Worm (Caenorhabditis elegans): ENCODE data around the gene Y47D3A.14.

The Y47D3A.14 gene

DNA sequence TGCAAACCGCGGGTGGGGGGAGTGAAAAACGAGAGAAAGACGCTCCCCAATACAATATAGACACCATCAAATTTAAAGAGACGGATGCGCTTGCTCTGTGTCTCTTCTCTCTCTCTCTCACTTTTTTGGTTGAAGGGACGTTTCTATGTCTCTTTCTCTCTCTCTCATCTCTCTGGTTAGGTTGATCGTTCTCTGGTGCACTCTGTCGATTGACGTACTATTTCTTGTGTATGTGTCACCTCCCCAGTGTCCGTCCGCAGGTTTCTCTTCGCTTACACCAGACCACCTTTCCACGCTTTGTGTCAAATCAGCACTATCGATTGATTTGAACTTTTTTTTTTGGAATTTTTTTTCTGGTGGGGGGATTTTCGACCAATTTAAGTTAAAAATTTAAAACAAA, 6.8 kb upstream of the Y47D3A.14 start (continued):
- TF ChIP-seq lin-15B (tag; optimal IDR thresholded peaks at IDR 0.05) (no peak), F44E2.7 (GFP tag; IDR thresholded peaks at IDR 0.05) (no peak), hmg-1.1 (GFP tag; IDR thresholded peaks at IDR 0.05) (peak; percentile 69), lin-29 (GFP tag; IDR thresholded peaks at IDR 0.05) (no peak), ama-1 (optimal IDR thresholded peaks at IDR 0.05) (no peak), tra-1 (GFP tag; IDR thresholded peaks at IDR 0.05) (0 out of 2 replicates have a peak, but pooled peaks have one; percentile 47), tag-97 (GFP tag; IDR thresholded peaks at IDR 0.05) (no peak), madf-5 (GFP tag; IDR thresholded peaks at IDR 0.05) (no peak), fkh-10 (GFP tag; optimal IDR thresholded peaks at IDR 0.05) (no peak), nhr-10 (tag; optimal IDR thresholded peaks at IDR 0.05) (no peak), ztf-11 (tag; optimal IDR thresholded peaks at IDR 0.05) (no peak), arid-1 (GFP tag; conservative IDR thresholded peaks at IDR 0.05) (0 out of 2 replicates have a peak, but pooled peaks have one; percentile 14), ztf-7 (tag; optimal IDR thresholded peaks at IDR 0.05) (peak; percentile 6), zfp-2 (tag; optimal IDR thresholded peaks at IDR 0.05) (no peak), nhr-11 (tag; optimal IDR thresholded peaks at IDR 0.05) (peak; percentile 14), ceh-28 (tag; optimal IDR thresholded peaks at IDR 0.05) (peak; percentile 69), mdl-1 (tag; optimal IDR thresholded peaks at IDR 0.05) (peak in 1 of 2 experiments; percentile 80), daf-19 (GFP tag; conservative IDR thresholded peaks at IDR 0.05) (no peak), lir-3 (tag; optimal IDR thresholded peaks at IDR 0.05) (no peak), dmd-8 (GFP tag; IDR thresholded peaks at IDR 0.05) (no peak), nhr-76 (tag; optimal IDR thresholded peaks at IDR 0.05) (no peak), egl-43 (GFP tag; IDR thresholded peaks at IDR 0.05) (no peak), pha-4 (GFP tag; IDR thresholded peaks at IDR 0.05) (no peak; the same call in 1 of the 2 replicates), pha-4 (tag; optimal IDR thresholded peaks at IDR 0.05) (no peak), zip-2 (tag; optimal IDR thresholded peaks at IDR 0.05) (no peak), mxl-2 (GFP tag; conservative IDR thresholded peaks at IDR 0.05) (no peak), Y5F2A.4 (GFP tag; optimal IDR thresholded peaks at IDR 0.05) (no peak), egl-27 (tag; optimal IDR thresholded peaks at IDR 0.05) (no peak), cey-2 (tag; optimal IDR thresholded peaks at IDR 0.05; ENCODE audit: borderline replicate concordance, insufficient read depth) (no peak), aly-2 (tag; optimal IDR thresholded peaks at IDR 0.05) (no peak), ceh-62 (tag; optimal IDR thresholded peaks at IDR 0.05) (no peak), ceh-44 (GFP tag; IDR thresholded peaks at IDR 0.05) (no peak), ZK337.2 (GFP tag; IDR thresholded peaks at IDR 0.05) (no peak), ceh-32 (tag; optimal IDR thresholded peaks at IDR 0.05; ENCODE audit: poor library complexity) (no peak), zip-11 (GFP tag; IDR thresholded peaks at IDR 0.05) (no peak), hif-1 (tag; optimal IDR thresholded peaks at IDR 0.05) (peak in 1 of 2 experiments; percentile 49), mes-2 (tag; optimal IDR thresholded peaks at IDR 0.05; ENCODE audit: poor library complexity, severe bottlenecking) (peak; percentile 76), unc-39 (tag; optimal IDR thresholded peaks at IDR 0.05) (no peak), attf-4 (tag; optimal IDR thresholded peaks at IDR 0.05) (no peak), ces-1 (GFP tag; optimal IDR thresholded peaks at IDR 0.05) (no peak), F37D6.2 (tag; optimal IDR thresholded peaks at IDR 0.05) (no peak), gei-8 (GFP tag; optimal IDR thresholded peaks at IDR 0.05) (no peak), lin-1 (GFP tag; IDR thresholded peaks at IDR 0.05) (no peak), Y75B8A.6 (GFP tag; IDR thresholded peaks at IDR 0.05) (no peak), hlh-30 (tag; optimal IDR thresholded peaks at IDR 0.05; ENCODE audit: insufficient read depth) (peak; percentile 87), F26F4.8 (GFP tag; conservative IDR thresholded peaks at IDR 0.05) (no peak), unc-62 (GFP tag; optimal IDR thresholded peaks at IDR 0.05 in 1 of 2) (peak in 1 of 2 experiments; percentile 99), unc-62 (tag; optimal IDR thresholded peaks at IDR 0.05) (no peak), unc-130 (GFP tag; optimal IDR thresholded peaks at IDR 0.05) (no peak), D1046.2 (GFP tag; IDR thresholded peaks at IDR 0.05) (no peak), nhr-111 (GFP tag; optimal IDR thresholded peaks at IDR 0.05) (no peak), Y105C5A.15 (GFP tag; IDR thresholded peaks at IDR 0.05) (no peak), skn-1 (tag; optimal IDR thresholded peaks at IDR 0.05) (no peak)
